Worm (Caenorhabditis elegans) whole organism, L2 larva: ENCODE measurements around the gene pos-1.

Source experiments
- Y55F3AM.14 ChIP-seq: fragments of 200-800 bp; sonication (Bioruptor generic); optimal IDR thresholded peaks from 2 replicates; lab custom pipeline; 2018; ENCODE audit warnings: mild to moderate bottlenecking, missing genetic modification characterization, missing compliant biosample characterization
- ZK546.5 ChIP-seq: sonication (generic microtip); optimal IDR thresholded peaks from 2 replicates; lab custom pipeline; 2017; ENCODE audit warnings: missing biosample characterization, missing genetic modification characterization
- ama-1 ChIP-seq: fragments of 150-350 bp; optimal IDR thresholded peaks from 2 replicates; lab custom pipeline; 2018; ENCODE audit warnings: inconsistent platforms
- lin-11 ChIP-seq: fragments of 150-350 bp; sonication (generic microtip); optimal IDR thresholded peaks from 2 replicates; lab custom pipeline; 2014; ENCODE audit warnings: missing biosample characterization, missing genetic modification characterization, inconsistent platforms, mixed read lengths
- lsy-2 ChIP-seq, 2 experiments: fragments of 150-350 bp in 1 of 2; sonication (generic microtip) in 1 of 2; optimal IDR thresholded peaks; 2 replicates each; lab custom pipeline; 2014 to 2017; ENCODE audit warnings: missing biosample characterization in 2 of 2, missing genetic modification characterization in 2 of 2
- mdl-1 ChIP-seq, 2 experiments: fragments of 150-350 bp in 1 of 2; sonication (generic microtip) in 1 of 2; optimal IDR thresholded peaks; 2 replicates each; lab custom pipeline; 2017; ENCODE audit warnings: missing biosample characterization in 2 of 2, missing genetic modification characterization in 2 of 2
- nhr-12 ChIP-seq: fragments of 150-350 bp; optimal IDR thresholded peaks from 2 replicates; lab custom pipeline; 2014; ENCODE audit warnings: missing biosample characterization, missing genetic modification characterization
- ztf-11 ChIP-seq: sonication (generic microtip); optimal IDR thresholded peaks from 2 replicates; lab custom pipeline; 2017; ENCODE audit warnings: missing biosample characterization, missing genetic modification characterization

DNA sequence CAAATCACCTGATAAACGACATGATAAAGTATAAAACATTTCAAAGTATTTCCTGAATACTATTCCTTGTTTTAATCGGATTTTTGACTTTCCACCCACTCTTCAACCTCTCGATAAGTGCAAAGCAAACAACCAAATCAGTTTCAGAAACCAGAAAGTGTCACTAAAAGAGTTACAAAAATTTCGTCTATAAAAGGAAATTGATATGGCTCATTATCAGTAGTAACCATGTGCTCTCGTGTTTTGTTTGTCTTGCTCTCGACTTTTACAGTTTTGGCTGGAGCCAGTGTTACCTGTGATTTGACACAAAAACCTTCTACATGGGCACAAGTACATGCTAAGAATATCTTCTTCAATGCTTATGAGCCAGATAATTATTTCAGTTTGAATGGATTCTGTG, 30.2 kb upstream of the pos-1 start, which contains the start of gene F52E1.14:
- TF ChIP-seq lsy-2 (tag; optimal IDR thresholded peaks at IDR 0.05; lab: Kevin White, UChicago) (no peak), mdl-1 (tag; optimal IDR thresholded peaks at IDR 0.05; lab: Kevin White, UChicago) (no peak), ztf-11 (tag; lab: Kevin White, UChicago) (no peak), ama-1 (lab: Kevin White, UChicago) (no peak), Y55F3AM.14 (GFP tag; lab: Kevin White, UChicago) (no peak), nhr-12 (tag; lab: Kevin White, UChicago) (no peak), lin-11 (tag; lab: Kevin White, UChicago) (no peak), ZK546.5 (no peak)
